Fruit fly (Drosophila melanogaster): ENCODE results near the gene CG8945.

Gene CG8945

DNA sequence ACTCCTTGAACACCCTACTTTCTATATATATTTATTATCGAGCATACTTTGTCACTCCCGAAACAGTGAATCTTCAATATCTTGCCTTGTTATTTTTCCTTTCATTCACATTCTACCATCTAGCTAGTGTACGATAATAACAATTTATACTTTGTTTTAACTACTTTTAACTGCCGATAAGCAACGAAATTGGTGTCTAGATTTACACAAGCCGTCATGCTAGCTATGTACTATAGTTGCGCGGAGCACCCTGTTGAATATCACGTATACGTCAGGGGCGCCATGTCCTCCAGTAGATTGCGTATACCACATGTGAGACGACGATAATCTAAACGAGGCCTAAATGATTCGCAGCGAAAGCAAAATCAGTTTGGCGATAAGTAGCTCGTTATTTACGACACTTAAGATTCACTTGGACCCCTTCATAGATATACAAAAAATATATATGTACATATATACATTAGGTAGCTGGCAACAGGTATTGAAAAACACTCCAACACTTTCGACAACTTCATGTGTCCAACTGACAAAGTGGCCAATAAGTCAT lies 6.5 kb upstream of the CG8945 start (continued):
- TF ChIP-seq CG8944 (GFP tag; optimal IDR thresholded peaks at IDR 0.05): no peak
- TF ChIP-seq D19B (GFP tag; optimal IDR thresholded peaks at IDR 0.05): peak; percentile 11
- TF ChIP-seq CG18599 (GFP tag; optimal IDR thresholded peaks at IDR 0.05): peak; percentile 19
- no peak for TF ChIP-seq Dad (GFP tag; optimal IDR thresholded peaks at IDR 0.05)
- peak; percentile 55 for TF ChIP-seq grn (GFP tag; optimal IDR thresholded peaks at IDR 0.05)
- no peak for TF ChIP-seq tin (GFP tag; optimal IDR thresholded peaks at IDR 0.05)
- no peak for TF ChIP-seq tx (GFP tag; optimal IDR thresholded peaks at IDR 0.05)
- TF ChIP-seq Lim3 (GFP tag; IDR thresholded peaks at IDR 0.05): no peak
- no peak for TF ChIP-seq CG2202 (tag; optimal IDR thresholded peaks at IDR 0.05)
- TF ChIP-seq CG30431 (GFP tag; optimal IDR thresholded peaks at IDR 0.05): no peak
- no peak for TF ChIP-seq CG16813 (GFP tag; IDR thresholded peaks at IDR 0.05; ENCODE audit: partially characterized antibody)
- no peak for TF ChIP-seq CG15479 (GFP tag; optimal IDR thresholded peaks at IDR 0.05)
- TF ChIP-seq gro (GFP tag; optimal IDR thresholded peaks at IDR 0.05): no peak
- no peak for TF ChIP-seq ATbp (GFP tag; optimal IDR thresholded peaks at IDR 0.05)
- TF ChIP-seq CG6813 (GFP tag; optimal IDR thresholded peaks at IDR 0.05): no peak
- no peak for TF ChIP-seq Abd-B (GFP tag; optimal IDR thresholded peaks at IDR 0.05)
- TF ChIP-seq CG5180 (GFP tag; optimal IDR thresholded peaks at IDR 0.05): no peak
- no peak for TF ChIP-seq CHES-1-like (GFP tag; optimal IDR thresholded peaks at IDR 0.05)
- TF ChIP-seq CG10267 (tag; optimal IDR thresholded peaks at IDR 0.05): no peak
- no peak for TF ChIP-seq CG12391 (tag; optimal IDR thresholded peaks at IDR 0.05)
- TF ChIP-seq vnd (GFP tag; IDR thresholded peaks at IDR 0.05; ENCODE audit: partially characterized antibody): no peak
- no peak for TF ChIP-seq Dref (GFP tag; IDR thresholded peaks at IDR 0.05)
- no peak for TF ChIP-seq CG13424 (tag; optimal IDR thresholded peaks at IDR 0.05)
- TF ChIP-seq E2f2 (GFP tag; IDR thresholded peaks at IDR 0.05): no peak
- no peak for TF ChIP-seq bowl (GFP tag; IDR thresholded peaks at IDR 0.05)

DNA sequence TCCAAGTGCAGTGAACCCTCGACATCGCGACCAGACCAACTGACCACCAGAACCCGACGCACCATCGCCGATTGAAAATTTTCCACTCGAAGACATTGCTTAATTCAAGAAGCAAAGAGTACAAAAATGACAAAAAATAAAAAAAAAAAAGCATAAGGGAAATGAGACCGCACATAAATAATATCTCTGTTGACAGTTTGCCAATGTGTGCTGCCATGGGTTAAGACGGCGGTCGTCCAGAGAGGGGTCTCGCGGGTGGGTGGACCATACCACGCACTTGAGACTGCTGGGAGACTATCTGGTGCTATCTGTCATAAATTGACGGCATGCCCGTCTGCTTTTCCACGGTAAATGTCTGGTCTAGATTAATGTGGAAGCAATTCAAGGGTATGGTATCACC lies 6.0 kb upstream of the CG8945 start:
- TF ChIP-seq CG10366 (GFP tag; IDR thresholded peaks at IDR 0.05) (peak; percentile 11; the same call in 1 of the 2 replicates), CG1792 (GFP tag; optimal IDR thresholded peaks at IDR 0.05) (no peak), CG32532 (GFP tag; IDR thresholded peaks at IDR 0.05) (peak; percentile 13; the same call in 1 of the 2 replicates), Med (GFP tag) (peak; percentile 71), NC2α (GFP tag; optimal IDR thresholded peaks at IDR 0.05) (no peak), ftz-f1 (GFP tag; optimal IDR thresholded peaks at IDR 0.05) (peak; percentile 1), CG13123 (GFP tag; optimal IDR thresholded peaks at IDR 0.05) (no peak), crol (GFP tag; IDR thresholded peaks at IDR 0.05) (peak; percentile 62), D19B (GFP tag; optimal IDR thresholded peaks at IDR 0.05) (peak; percentile 50), Rfx (GFP tag; IDR thresholded peaks at IDR 0.05) (0 out of 2 replicates have a peak, but pooled peaks have one; percentile 16), lmd (GFP tag; IDR thresholded peaks at IDR 0.05) (peak; percentile 9; the same call in 1 of the 2 replicates), CG11695 (GFP tag; IDR thresholded peaks at IDR 0.05) (0 out of 3 replicates have a peak, but pooled peaks have one; percentile 6)

DNA sequence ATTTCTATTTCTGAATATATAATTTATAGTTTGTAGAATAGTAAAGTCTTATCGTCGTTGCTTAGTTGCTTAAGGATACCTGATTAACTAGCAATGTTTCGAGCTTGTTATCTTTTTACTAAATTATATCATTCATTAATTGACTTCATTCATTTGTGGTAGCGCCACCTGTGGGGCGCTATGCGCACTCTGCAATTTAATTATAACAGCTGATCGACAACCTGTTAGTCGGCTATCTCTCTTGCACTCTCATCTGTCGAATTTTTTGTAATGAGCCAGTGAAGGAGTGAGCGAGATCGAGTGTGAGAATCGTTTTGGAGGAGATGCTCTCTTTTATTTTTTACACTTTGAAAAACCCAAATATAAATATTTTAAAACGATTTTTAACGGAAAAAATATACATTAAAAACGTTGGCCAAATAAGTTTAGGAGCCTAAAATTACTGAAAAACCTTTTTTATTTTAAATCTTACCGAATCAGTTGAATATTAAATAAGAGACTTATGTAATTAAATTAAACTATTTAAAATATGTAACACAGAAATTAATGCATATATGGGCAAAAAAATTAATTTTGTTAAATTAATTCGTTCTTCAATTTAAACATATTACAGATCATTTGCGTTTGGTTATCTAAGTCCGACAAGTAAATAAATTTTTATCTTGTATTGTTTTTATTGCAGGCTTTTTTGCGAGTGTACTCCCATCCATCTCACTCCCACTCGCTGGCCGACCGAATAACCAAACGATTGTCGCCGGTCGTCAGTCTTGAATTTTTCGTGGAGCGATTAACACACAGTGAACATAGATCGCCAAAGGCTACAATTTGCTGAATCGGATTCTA lies 3.8 kb upstream of the CG8945 start, which contains the start of the genes CG16700 and CG4991:
Gene CG16700, plus strand, starts transcription at position 793 of the 843 bp plus-strand sequence.
Gene CG4991, plus strand, starts transcription at position 793 of the 843 bp plus-strand sequence.
- peak; percentile 61 for TF ChIP-seq Hsf (GFP tag; optimal IDR thresholded peaks at IDR 0.05)
- no peak for TF ChIP-seq cato (GFP tag; optimal IDR thresholded peaks at IDR 0.05; ENCODE audit: borderline replicate concordance)
- TF ChIP-seq kni (GFP tag; optimal IDR thresholded peaks at IDR 0.05): no peak
- TF ChIP-seq CG4328 (GFP tag; optimal IDR thresholded peaks at IDR 0.05): peak; percentile 78
- TF ChIP-seq CG33557 (GFP tag; optimal IDR thresholded peaks at IDR 0.05): peak; percentile 72
- TF ChIP-seq slp2 (GFP tag; optimal IDR thresholded peaks at IDR 0.05): no peak
- TF ChIP-seq CG7556 (GFP tag; optimal IDR thresholded peaks at IDR 0.05): peak; percentile 93
- TF ChIP-seq sqz (GFP tag; optimal IDR thresholded peaks at IDR 0.05): peak; percentile 64
- peak; percentile 71 for TF ChIP-seq CG3847 (GFP tag; IDR thresholded peaks at IDR 0.05)
- peak; percentile 77 for TF ChIP-seq Xrp1 (GFP tag; IDR thresholded peaks at IDR 0.05)
- no peak; the same call in 2 of the 3 replicates for TF ChIP-seq CG14050 (GFP tag; IDR thresholded peaks at IDR 0.05)
- TF ChIP-seq Awh (GFP tag; IDR thresholded peaks at IDR 0.05): no peak
- TF ChIP-seq CG5245 (GFP tag; optimal IDR thresholded peaks at IDR 0.05): peak; percentile 13
